Worm (Caenorhabditis elegans): Measurements from ENCODE around the gene T24C4.3.

DNA sequence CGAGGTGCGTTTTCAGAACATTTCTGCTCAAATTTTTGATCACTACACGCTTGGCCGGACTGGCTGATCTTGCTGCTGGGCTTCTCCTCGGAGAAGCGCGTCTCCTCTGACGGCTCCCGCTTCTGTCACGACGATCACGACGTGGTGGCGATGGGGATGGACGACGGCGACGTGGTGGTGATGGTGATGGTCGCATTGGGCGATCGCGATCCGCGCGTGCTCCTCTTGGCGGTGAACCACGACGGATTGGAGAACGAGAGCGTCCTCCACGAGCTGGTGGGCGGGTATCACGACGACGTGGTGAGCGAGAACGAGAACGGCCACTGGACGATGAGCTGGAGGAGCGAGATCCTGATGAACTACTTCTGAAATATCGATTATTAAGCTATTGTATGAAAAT, 18.9 kb downstream of the T24C4.3 start:
- TF ChIP-seq tab-1 (GFP tag; IDR thresholded peaks at IDR 0.05) (no peak), ztf-23 (GFP tag; IDR thresholded peaks at IDR 0.05) (no peak), ref-1 (GFP tag; conservative IDR thresholded peaks at IDR 0.05) (no peak), med-1 (GFP tag; optimal IDR thresholded peaks at IDR 0.05; ENCODE audit: insufficient read depth) (no peak), flt-1 (GFP tag; IDR thresholded peaks at IDR 0.05) (no peak)

Data from whole organism, midembryonic.